Worm (Caenorhabditis elegans): ENCODE data around the gene lntl-1.

Gene lntl-1

ce11 chrIV:5806909-5807308, at the start of gene lntl-1:
Gene lntl-1 (minus strand): TSS chrIV:5807093.
- TF ChIP-seq nfyb-1 (GFP tag; IDR thresholded peaks at IDR 0.05) (0 out of 2 replicates have a peak, but pooled peaks have one; percentile 52), xnd-1 (tag; optimal IDR thresholded peaks at IDR 0.05) (no peak)

- TF ChIP-seq tlf-1 (GFP tag; optimal IDR thresholded peaks at IDR 0.05) (no peak), fkh-3 (tag; optimal IDR thresholded peaks at IDR 0.05) (no peak), lsl-1 (GFP tag; optimal IDR thresholded peaks at IDR 0.05) (no peak), egrh-3 (GFP tag; IDR thresholded peaks at IDR 0.05) (no peak), lag-1 (GFP tag; IDR thresholded peaks at IDR 0.05) (no peak), Y53G8AR.9 (GFP tag; conservative IDR thresholded peaks at IDR 0.05) (no peak), ceh-100 (GFP tag; IDR thresholded peaks at IDR 0.05) (no peak), rec-8 (tag; optimal IDR thresholded peaks at IDR 0.05) (no peak), nfya-2 (GFP tag; IDR thresholded peaks at IDR 0.05) (no peak), Y67H2A.10 (GFP tag; conservative IDR thresholded peaks at IDR 0.05) (no peak), hmg-1.2 (GFP tag; IDR thresholded peaks at IDR 0.05) (no peak), efl-1 (GFP tag; optimal IDR thresholded peaks at IDR 0.05) (no peak)
Measured at ce11 chrIV:5855608-5856007, 48.7 kb upstream of the lntl-1 start.

- peak; percentile 38; the same call in 1 of the 2 replicates for TF ChIP-seq attf-6 (GFP tag; IDR thresholded peaks at IDR 0.05)
- TF ChIP-seq lin-26 (GFP tag; IDR thresholded peaks at IDR 0.05) = peak; percentile 34; the same call in 1 of the 2 replicates
- TF ChIP-seq nfya-2 (GFP tag; IDR thresholded peaks at IDR 0.05) = no peak
- TF ChIP-seq ztf-3 (GFP tag; optimal IDR thresholded peaks at IDR 0.05) = no peak
- peak; percentile 8 for TF ChIP-seq die-1 (tag; optimal IDR thresholded peaks at IDR 0.05)
- peak; percentile 47 for TF ChIP-seq lsl-1 (GFP tag; optimal IDR thresholded peaks at IDR 0.05)
- TF ChIP-seq somi-1 (GFP tag; optimal IDR thresholded peaks at IDR 0.05) = no peak
- TF ChIP-seq pbrm-1 (GFP tag; IDR thresholded peaks at IDR 0.05) = 0 out of 2 replicates have a peak, but pooled peaks have one; percentile 40
- no peak for TF ChIP-seq Y67H2A.10 (GFP tag; conservative IDR thresholded peaks at IDR 0.05)
- TF ChIP-seq tlf-1 (GFP tag; optimal IDR thresholded peaks at IDR 0.05) = peak; percentile 22
- TF ChIP-seq F49E8.2 (tag; optimal IDR thresholded peaks at IDR 0.05; ENCODE audit: insufficient read depth) = peak; percentile 42
- TF ChIP-seq athp-1 (tag; optimal IDR thresholded peaks at IDR 0.05) = peak; percentile 34
- no peak for TF ChIP-seq snpc-4 (GFP tag; optimal IDR thresholded peaks at IDR 0.05)
- peak in 1 of 4 experiments; percentile 83 for TF ChIP-seq snpc-4 (tag; optimal IDR thresholded peaks at IDR 0.05)
- peak; percentile 15 for TF ChIP-seq tbp1 (GFP tag; optimal IDR thresholded peaks at IDR 0.05)
- TF ChIP-seq nhr-80 (tag; optimal IDR thresholded peaks at IDR 0.05) = no peak
- no peak for TF ChIP-seq D2030.7 (GFP tag; IDR thresholded peaks at IDR 0.05)
Measured at ce11 chrIV:5850765-5851377, 44.0 kb upstream of the lntl-1 start.

- TF ChIP-seq ceh-40 (GFP tag; IDR thresholded peaks at IDR 0.05) = no peak
- peak; percentile 57 for TF ChIP-seq snpc-1.3 (tag; optimal IDR thresholded peaks at IDR 0.05; ENCODE audit: insufficient read depth)
- no peak for TF ChIP-seq rpc-1 (optimal IDR thresholded peaks at IDR 0.05)
- TF ChIP-seq rpc-1 (tag; optimal IDR thresholded peaks at IDR 0.05) = no peak
- TF ChIP-seq bed-2 (GFP tag; IDR thresholded peaks at IDR 0.05) = no peak
- no peak for TF ChIP-seq nfya-1 (tag; optimal IDR thresholded peaks at IDR 0.05; ENCODE audit: borderline replicate concordance, insufficient read depth)
- TF ChIP-seq dox-1 (GFP tag; IDR thresholded peaks at IDR 0.05) = no peak
- TF ChIP-seq Y79H2A.3 (GFP tag; conservative IDR thresholded peaks at IDR 0.05) = no peak
- TF ChIP-seq tbp1 (GFP tag; optimal IDR thresholded peaks at IDR 0.05) = peak; percentile 15
- peak; percentile 39 for TF ChIP-seq F23B12.7 (tag; optimal IDR thresholded peaks at IDR 0.05; ENCODE audit: insufficient read depth)
- no peak for TF ChIP-seq F37B4.10 (GFP tag; IDR thresholded peaks at IDR 0.05)
- no peak for TF ChIP-seq aptf-2 (GFP tag; conservative IDR thresholded peaks at IDR 0.05)
- no peak for TF ChIP-seq zfh-2 (GFP tag; conservative IDR thresholded peaks at IDR 0.05)
- no peak for TF ChIP-seq ztf-22 (GFP tag; optimal IDR thresholded peaks at IDR 0.05)
- no peak for TF ChIP-seq mxl-1 (tag; optimal IDR thresholded peaks at IDR 0.05)
- 0 out of 2 replicates have a peak, but pooled peaks have one; percentile 15 for TF ChIP-seq D2030.7 (GFP tag; IDR thresholded peaks at IDR 0.05)
- TF ChIP-seq attf-5 (GFP tag; optimal IDR thresholded peaks at IDR 0.05) = no peak
Measured at ce11 chrIV:5847986-5848707, 41.3 kb upstream of the lntl-1 start, which contains the start of gene sams-3. Gene sams-3 (plus strand): TSS chrIV:5848657.
